Worm (Caenorhabditis elegans): Measurements from ENCODE around the gene H01G02.1.
A peak's percentile ranks its signal among the peaks of the same experiment; 100 is the strongest.

Gene H01G02.1

DNA sequence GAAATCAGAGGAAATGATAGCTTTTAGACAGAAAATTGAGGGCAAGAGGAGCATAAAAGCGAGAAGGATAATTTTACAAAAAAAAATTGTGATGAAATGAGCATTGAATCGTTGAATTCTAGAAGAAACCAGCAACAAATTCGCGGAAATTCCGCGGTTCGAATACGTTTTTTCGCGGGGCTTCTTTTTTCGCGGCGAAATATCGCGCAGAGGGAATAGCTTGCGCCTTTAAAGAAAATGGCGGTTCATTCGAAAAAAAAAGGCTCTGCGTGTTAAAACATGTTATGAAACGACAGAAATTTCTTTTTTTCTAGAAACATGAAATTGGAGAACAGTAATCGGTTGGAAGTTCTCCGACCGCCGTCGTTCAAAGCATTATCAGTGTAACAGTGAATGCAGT lies 18.5 kb upstream of the H01G02.1 start (continued):
- TF ChIP-seq fos-1 (tag; optimal IDR thresholded peaks at IDR 0.05) (peak; percentile 10), lir-3 (tag; optimal IDR thresholded peaks at IDR 0.05; ENCODE audit: poor library complexity) (no peak), ztf-11 (tag; optimal IDR thresholded peaks at IDR 0.05) (no peak), snu-23 (GFP tag; optimal IDR thresholded peaks at IDR 0.05) (peak; percentile 57), nhr-28 (tag; optimal IDR thresholded peaks at IDR 0.05) (no peak), efl-1 (optimal IDR thresholded peaks at IDR 0.05) (peak; percentile 79 to 89), efl-1 (GFP tag; optimal IDR thresholded peaks at IDR 0.05 in 1 of 2) (peak; percentile 90 to 98), ceh-63 (GFP tag; optimal IDR thresholded peaks at IDR 0.05) (no peak), mab-9 (GFP tag; IDR thresholded peaks at IDR 0.05) (no peak), ceh-90 (tag; optimal IDR thresholded peaks at IDR 0.05) (no peak), ztf-4 (tag; optimal IDR thresholded peaks at IDR 0.05) (no peak), nhr-90 (tag; optimal IDR thresholded peaks at IDR 0.05; ENCODE audit: poor library complexity) (no peak), dpl-1 (GFP tag; optimal IDR thresholded peaks at IDR 0.05) (peak; percentile 87 to 93 (median 89)), pax-3 (tag; optimal IDR thresholded peaks at IDR 0.05) (peak; percentile 38), alr-1 (tag; optimal IDR thresholded peaks at IDR 0.05; ENCODE audit: borderline replicate concordance) (no peak), egl-27 (tag; optimal IDR thresholded peaks at IDR 0.05) (no peak), hlh-4 (tag; optimal IDR thresholded peaks at IDR 0.05) (no peak), ceh-88 (GFP tag; IDR thresholded peaks at IDR 0.05) (peak; percentile 21; the same call in 1 of the 2 replicates), lin-15B (tag; optimal IDR thresholded peaks at IDR 0.05) (peak; percentile 41), mep-1 (tag; optimal IDR thresholded peaks at IDR 0.05) (peak; percentile 35), swsn-7 (tag; optimal IDR thresholded peaks at IDR 0.05) (peak; percentile 55), nhr-11 (tag; optimal IDR thresholded peaks at IDR 0.05) (no peak), sox-4 (tag; optimal IDR thresholded peaks at IDR 0.05) (no peak), ama-1 (optimal IDR thresholded peaks at IDR 0.05) (no peak), C04F5.9 (tag; optimal IDR thresholded peaks at IDR 0.05) (no peak), mdl-1 (tag; optimal IDR thresholded peaks at IDR 0.05) (peak in 1 of 2 experiments; percentile 29), zip-4 (GFP tag; optimal IDR thresholded peaks at IDR 0.05) (no peak), mef-2 (tag; optimal IDR thresholded peaks at IDR 0.05) (no peak), isw-1 (GFP tag; IDR thresholded peaks at IDR 0.05) (peak; percentile 46; the same call in 1 of the 2 replicates), nhr-19 (GFP tag; conservative IDR thresholded peaks at IDR 0.05) (peak; percentile 48), egl-13 (tag; optimal IDR thresholded peaks at IDR 0.05) (no peak), efl-3 (GFP tag; optimal IDR thresholded peaks at IDR 0.05) (no peak), tbx-2 (tag; optimal IDR thresholded peaks at IDR 0.05) (no peak), aha-1 (tag; optimal IDR thresholded peaks at IDR 0.05) (no peak), nhr-85 (tag) (peak; percentile 47)

DNA sequence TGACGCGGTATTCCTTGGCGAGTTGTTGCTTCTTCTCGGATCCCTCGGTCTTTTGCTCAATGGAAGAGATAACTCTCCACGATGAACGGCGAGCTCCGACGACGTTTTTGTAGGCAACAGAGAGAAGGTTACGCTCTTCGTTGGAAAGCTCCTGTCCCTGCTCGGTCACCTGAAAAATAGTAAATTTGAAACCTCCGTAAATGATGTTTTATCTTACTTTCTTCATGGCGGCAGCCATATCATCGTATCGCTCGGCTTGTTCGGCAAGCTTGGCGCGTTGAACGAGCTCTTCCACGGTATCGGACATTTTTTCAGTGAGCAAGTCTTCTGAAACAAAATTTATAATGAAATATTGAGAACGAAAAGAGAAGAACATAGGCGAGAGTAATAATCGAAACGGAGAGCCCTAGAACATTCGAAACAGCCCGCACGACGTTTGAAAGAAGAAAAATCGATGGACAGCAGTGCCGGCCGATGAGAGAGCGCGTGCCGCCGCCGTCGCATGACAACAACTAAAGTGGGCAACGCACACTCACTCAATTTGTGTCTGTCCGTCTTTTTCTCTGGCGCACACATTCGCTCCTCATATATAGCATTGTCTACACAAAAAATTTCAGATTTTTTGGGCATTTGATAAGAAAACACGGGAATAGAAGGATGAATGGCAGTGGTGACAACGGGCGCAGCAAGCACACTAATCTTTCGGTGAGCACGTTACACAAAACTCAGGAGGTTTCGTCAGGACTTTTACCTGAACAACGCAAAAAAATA lies 17.8 kb upstream of the H01G02.1 start, which contains the start of the genes par-5 and M117.3:
TSS of gene par-5 (minus strand) at position 334 of the 771 bp plus-strand sequence.
TSS of gene M117.3 (plus strand) at position 616 of the 771 bp plus-strand sequence.
- TF ChIP-seq swsn-7 (tag; optimal IDR thresholded peaks at IDR 0.05) = peak; percentile 72
- TF ChIP-seq C04F5.9 (tag; optimal IDR thresholded peaks at IDR 0.05) = no peak
- TF ChIP-seq efl-1 (optimal IDR thresholded peaks at IDR 0.05) = peak; percentile 53 to 62
- peak; percentile 57 to 90 for TF ChIP-seq efl-1 (GFP tag; optimal IDR thresholded peaks at IDR 0.05 in 1 of 2)
- TF ChIP-seq ets-5 (GFP tag; IDR thresholded peaks at IDR 0.05) = no peak
- TF ChIP-seq mdl-1 (tag; optimal IDR thresholded peaks at IDR 0.05) = peak in 1 of 2 experiments; percentile 88
- TF ChIP-seq pax-3 (tag; optimal IDR thresholded peaks at IDR 0.05) = no peak
- TF ChIP-seq lsy-2 (tag; optimal IDR thresholded peaks at IDR 0.05) = peak; percentile 42 to 76
- peak; percentile 74 for TF ChIP-seq isw-1 (GFP tag; IDR thresholded peaks at IDR 0.05)
- TF ChIP-seq ztf-11 (tag; optimal IDR thresholded peaks at IDR 0.05) = peak in 1 of 2 experiments; percentile 34
- peak; percentile 40 for TF ChIP-seq ceh-8 (GFP tag; optimal IDR thresholded peaks at IDR 0.05)
- TF ChIP-seq sptf-1 (tag; optimal IDR thresholded peaks at IDR 0.05) = no peak
- no peak for TF ChIP-seq zip-4 (GFP tag; optimal IDR thresholded peaks at IDR 0.05)
- TF ChIP-seq nhr-90 (tag; optimal IDR thresholded peaks at IDR 0.05; ENCODE audit: poor library complexity) = peak; percentile 21
- TF ChIP-seq lir-3 (tag; optimal IDR thresholded peaks at IDR 0.05; ENCODE audit: poor library complexity) = peak; percentile 51
- TF ChIP-seq nhr-76 (tag; optimal IDR thresholded peaks at IDR 0.05) = no peak
- TF ChIP-seq hlh-4 (tag; optimal IDR thresholded peaks at IDR 0.05) = no peak
- TF ChIP-seq ceh-82 (tag; optimal IDR thresholded peaks at IDR 0.05) = peak; percentile 49 to 72 (median 69)
- no peak for TF ChIP-seq egl-27 (tag; optimal IDR thresholded peaks at IDR 0.05)
- TF ChIP-seq mef-2 (tag; optimal IDR thresholded peaks at IDR 0.05) = peak; percentile 0
- peak; percentile 31 for TF ChIP-seq irx-1 (tag; optimal IDR thresholded peaks at IDR 0.05)
- TF ChIP-seq grh-1 (GFP tag; IDR thresholded peaks at IDR 0.05) = no peak
- peak; percentile 36 for TF ChIP-seq rnt-1 (tag; optimal IDR thresholded peaks at IDR 0.05)
- peak; percentile 68 for TF ChIP-seq nhr-85 (tag)
- TF ChIP-seq hpl-2 (GFP tag; optimal IDR thresholded peaks at IDR 0.05) = no peak
- no peak for TF ChIP-seq nhr-77 (tag; optimal IDR thresholded peaks at IDR 0.05)
- no peak for TF ChIP-seq pag-3 (tag; optimal IDR thresholded peaks at IDR 0.05; ENCODE audit: borderline replicate concordance, insufficient read depth)
- TF ChIP-seq hlh-17 (GFP tag; optimal IDR thresholded peaks at IDR 0.05; ENCODE audit: borderline replicate concordance) = no peak
